Worm (Caenorhabditis elegans): Measurements from ENCODE around the gene agl-1.
A peak's percentile ranks its signal among the peaks of the same experiment; 100 is the strongest.
"Not testable (repeated sequence)": the region's sequence is repeated elsewhere in the genome, so short reads cannot be mapped to it uniquely, and the experiment has no call there.

agl-1 gene

ce11 chrII:14349356-14349923 lies 8.5 kb downstream of the agl-1 start, which contains the start of the genes Y54G11A.17, lin-7 and elof-1 (continued):
- peak; percentile 48 for TF ChIP-seq zag-1 (tag; optimal IDR thresholded peaks at IDR 0.05)
- peak; percentile 94 for TF ChIP-seq ZK546.5 (tag; optimal IDR thresholded peaks at IDR 0.05)

- TF ChIP-seq Y55F3AM.14 (GFP tag; optimal IDR thresholded peaks at IDR 0.05); ztf-11 (tag; optimal IDR thresholded peaks at IDR 0.05); unc-62 (GFP tag; optimal IDR thresholded peaks at IDR 0.05): not testable (repeated sequence)
Observed at ce11 chrII:14346243-14346642, 11.7 kb downstream of the agl-1 start, which contains the start of gene Y54G11A.9. Y54G11A.9 (minus strand) TSS chrII:14346438.

ce11 chrII:14344166-14344565 lies 13.7 kb downstream of the agl-1 start, which contains the start of gene ddl-3:
ddl-3 (minus strand) TSS chrII:14344454.
- TF ChIP-seq F13H6.1 (tag; optimal IDR thresholded peaks at IDR 0.05); sma-3 (GFP tag; optimal IDR thresholded peaks at IDR 0.05); zag-1 (tag; optimal IDR thresholded peaks at IDR 0.05): not testable (repeated sequence)

ce11 chrII:14321225-14321624 lies 36.7 kb downstream of the agl-1 start:
- TF ChIP-seq blmp-1 (tag; optimal IDR thresholded peaks at IDR 0.05; ENCODE audit: insufficient read depth) (no peak), fos-1 (tag; optimal IDR thresholded peaks at IDR 0.05) (no peak), nhr-12 (tag; optimal IDR thresholded peaks at IDR 0.05) (no peak), Y55F3AM.14 (GFP tag; optimal IDR thresholded peaks at IDR 0.05) (no peak), unc-39 (tag; optimal IDR thresholded peaks at IDR 0.05) (no peak), peb-1 (tag; optimal IDR thresholded peaks at IDR 0.05) (no peak), alr-1 (tag; optimal IDR thresholded peaks at IDR 0.05) (no peak), R02D3.7 (tag; optimal IDR thresholded peaks at IDR 0.05) (no peak), ceh-82 (tag; optimal IDR thresholded peaks at IDR 0.05) (no peak), skn-1 (tag; optimal IDR thresholded peaks at IDR 0.05) (no peak), F13H6.1 (tag; optimal IDR thresholded peaks at IDR 0.05) (no peak), mbf-1 (tag; optimal IDR thresholded peaks at IDR 0.05) (no peak), crh-2 (tag; optimal IDR thresholded peaks at IDR 0.05) (no peak), ceh-16 (tag; optimal IDR thresholded peaks at IDR 0.05) (no peak), ZK546.5 (tag; optimal IDR thresholded peaks at IDR 0.05) (no peak), nhr-11 (tag; optimal IDR thresholded peaks at IDR 0.05) (no peak)

ce11 chrII:14319227-14319626 lies 38.7 kb downstream of the agl-1 start:
- TF ChIP-seq F13H6.1 (tag; optimal IDR thresholded peaks at IDR 0.05), result no peak
- no peak for TF ChIP-seq nhr-21 (tag; optimal IDR thresholded peaks at IDR 0.05)
- no peak for TF ChIP-seq mdl-1 (tag; optimal IDR thresholded peaks at IDR 0.05)
- no peak for TF ChIP-seq nhr-23 (tag; optimal IDR thresholded peaks at IDR 0.05)
- no peak for TF ChIP-seq blmp-1 (tag; optimal IDR thresholded peaks at IDR 0.05; ENCODE audit: insufficient read depth)
- no peak for TF ChIP-seq C34F6.9 (tag; optimal IDR thresholded peaks at IDR 0.05)
- no peak for TF ChIP-seq nhr-11 (tag; optimal IDR thresholded peaks at IDR 0.05)
- TF ChIP-seq ceh-82 (tag; optimal IDR thresholded peaks at IDR 0.05), result no peak
- no peak for TF ChIP-seq nhr-129 (tag; optimal IDR thresholded peaks at IDR 0.05)
- no peak for TF ChIP-seq gmeb-1 (tag; optimal IDR thresholded peaks at IDR 0.05)
- TF ChIP-seq aly-2 (tag; optimal IDR thresholded peaks at IDR 0.05), result no peak
- TF ChIP-seq ceh-16 (tag; optimal IDR thresholded peaks at IDR 0.05), result no peak
- no peak for TF ChIP-seq elt-3 (tag; optimal IDR thresholded peaks at IDR 0.05)
- no peak for TF ChIP-seq lin-39 (tag; optimal IDR thresholded peaks at IDR 0.05)
- TF ChIP-seq Y55F3AM.14 (GFP tag; optimal IDR thresholded peaks at IDR 0.05), result no peak
- no peak for TF ChIP-seq nhr-10 (tag; optimal IDR thresholded peaks at IDR 0.05)

ce11 chrII:14318027-14318426 lies 39.9 kb downstream of the agl-1 start, which contains the start of gene Y54G11A.14:
Y54G11A.14 (plus strand) TSS chrII:14318158.
- TF ChIP-seq fos-1 (tag; optimal IDR thresholded peaks at IDR 0.05), result no peak

ce11 chrII:14312182-14312581 lies 45.7 kb downstream of the agl-1 start:
- TF ChIP-seq nhr-6 (tag; optimal IDR thresholded peaks at IDR 0.05) (no peak), blmp-1 (tag; optimal IDR thresholded peaks at IDR 0.05; ENCODE audit: insufficient read depth) (no peak), snpc-4 (tag; optimal IDR thresholded peaks at IDR 0.05) (no peak), dmd-4 (tag; optimal IDR thresholded peaks at IDR 0.05) (no peak), elt-1 (tag; optimal IDR thresholded peaks at IDR 0.05) (no peak), nhr-10 (tag; optimal IDR thresholded peaks at IDR 0.05) (no peak), nhr-129 (tag; optimal IDR thresholded peaks at IDR 0.05) (no peak), mdl-1 (tag; optimal IDR thresholded peaks at IDR 0.05) (no peak), fos-1 (tag; optimal IDR thresholded peaks at IDR 0.05) (no peak), unc-55 (GFP tag; optimal IDR thresholded peaks at IDR 0.05) (no peak), ztf-1 (GFP tag; conservative IDR thresholded peaks at IDR 0.05) (no peak)
